Fruit fly (Drosophila melanogaster) whole organism, pupa: ENCODE measurements around the gene Ten-a.

ENCODE experiments used
- CG10348 ChIP-seq: fragments of 200-800 bp; sonication (Bioruptor generic); IDR thresholded peaks from 2 replicates; pipeline ENCODE4 v1.3.6; 2022; ENCODE audit warnings: missing biosample characterization, missing genetic modification characterization
- CG12605 ChIP-seq: fragments of 200-800 bp; sonication (Bioruptor generic); IDR thresholded peaks from 2 replicates; pipeline ENCODE4 v1.3.6; 2022; ENCODE audit warnings: missing biosample characterization, missing genetic modification characterization
- CG13204 ChIP-seq: fragments of 200-800 bp; sonication (Bioruptor generic); optimal IDR thresholded peaks from 2 replicates; lab custom pipeline; 2018; ENCODE audit warnings: missing biosample characterization, mild to moderate bottlenecking, missing genetic modification characterization, moderate library complexity
- CG14655 ChIP-seq: fragments of 200-800 bp; sonication (Bioruptor generic); optimal IDR thresholded peaks from 3 replicates; lab custom pipeline; 2017; ENCODE audit warnings: mild to moderate bottlenecking, missing biosample characterization, missing genetic modification reagents, missing genetic modification characterization
- CG15710 ChIP-seq: fragments of 200-800 bp; sonication (Bioruptor generic); optimal IDR thresholded peaks from 2 replicates; lab custom pipeline; 2018; ENCODE audit warnings: missing biosample characterization, mild to moderate bottlenecking, missing genetic modification characterization, moderate library complexity
- CG17806 ChIP-seq: fragments of 200-800 bp; sonication (Bioruptor generic); optimal IDR thresholded peaks from 2 replicates; lab custom pipeline; 2018; ENCODE audit warnings: missing biosample characterization, mild to moderate bottlenecking, missing genetic modification characterization, moderate library complexity
- CG32121 ChIP-seq: fragments of 200-800 bp; sonication (Bioruptor generic); IDR thresholded peaks from 2 replicates; pipeline ENCODE4 v1.3.6; 2022; ENCODE audit warnings: missing biosample characterization, missing genetic modification characterization
- CG34367 ChIP-seq: fragments of 200-800 bp; sonication (Bioruptor generic); optimal IDR thresholded peaks from 2 replicates; lab custom pipeline; 2018; ENCODE audit warnings: missing biosample characterization, mild to moderate bottlenecking, missing genetic modification characterization
- CG4496 ChIP-seq: fragments of 200-800 bp; sonication (Bioruptor generic); IDR thresholded peaks from 3 replicates; pipeline ENCODE4 v1.3.6; 2022; ENCODE audit warnings: missing biosample characterization, missing genetic modification characterization
- CG8159 ChIP-seq: fragments of 200-800 bp; sonication (Bioruptor generic); optimal IDR thresholded peaks from 3 replicates; lab custom pipeline; 2018; ENCODE audit warnings: missing biosample characterization, mild to moderate bottlenecking, missing genetic modification characterization, moderate library complexity
- CG8301 ChIP-seq: fragments of 200-800 bp; sonication (Bioruptor generic); optimal IDR thresholded peaks from 2 replicates; lab custom pipeline; 2018; ENCODE audit warnings: missing biosample characterization, mild to moderate bottlenecking, missing genetic modification characterization
- CG9948 ChIP-seq: fragments of 200-800 bp; sonication (Bioruptor generic); optimal IDR thresholded peaks from 2 replicates; lab custom pipeline; 2018; ENCODE audit warnings: missing biosample characterization, mild to moderate bottlenecking, missing genetic modification characterization, moderate library complexity
- D1 ChIP-seq: fragments of 200-800 bp; sonication (Bioruptor generic); optimal IDR thresholded peaks from 2 replicates; lab custom pipeline; 2018; ENCODE audit warnings: missing biosample characterization, mild to moderate bottlenecking, missing genetic modification characterization, moderate library complexity
- EcR ChIP-seq: fragments of 200-800 bp; sonication (Bioruptor generic); optimal IDR thresholded peaks from 3 replicates; lab custom pipeline; 2019; ENCODE audit warnings: missing biosample characterization, missing genetic modification characterization, mild to moderate bottlenecking, moderate library complexity, missing genetic modification reagents
- Ets98B ChIP-seq: fragments of 200-800 bp; sonication (Bioruptor generic); IDR thresholded peaks from 2 replicates; pipeline ENCODE4 v1.3.6; 2022; ENCODE audit warnings: missing biosample characterization, missing genetic modification characterization
- Pif1A ChIP-seq: fragments of 200-800 bp; sonication (Bioruptor generic); optimal IDR thresholded peaks from 3 replicates; lab custom pipeline; 2016; ENCODE audit warnings: missing biosample characterization, missing genetic modification characterization
- Pif1B ChIP-seq: fragments of 200-800 bp; sonication (Bioruptor generic); optimal IDR thresholded peaks from 3 replicates; lab custom pipeline; 2016; ENCODE audit warnings: missing biosample characterization, missing genetic modification characterization
- Snoo ChIP-seq: fragments of 200-800 bp; sonication (Bioruptor generic); optimal IDR thresholded peaks from 3 replicates; lab custom pipeline; 2017; ENCODE audit warnings: missing biosample characterization, mild to moderate bottlenecking, missing genetic modification characterization, inconsistent platforms
- fd96Ca ChIP-seq: fragments of 200-800 bp; sonication (Bioruptor generic); IDR thresholded peaks from 3 replicates; pipeline ENCODE4 v1.3.6; 2022; ENCODE audit warnings: missing biosample characterization, missing genetic modification characterization
- gl ChIP-seq: fragments of 200-800 bp; sonication (Bioruptor generic); optimal IDR thresholded peaks from 2 replicates; lab custom pipeline; 2018; ENCODE audit warnings: missing biosample characterization, mild to moderate bottlenecking, missing genetic modification characterization
- rn ChIP-seq: fragments of 200-800 bp; sonication (Bioruptor generic); IDR thresholded peaks from 2 replicates; pipeline ENCODE4 v1.3.6; 2022; ENCODE audit warnings: missing biosample characterization, missing genetic modification characterization

Ten-a gene

DNA sequence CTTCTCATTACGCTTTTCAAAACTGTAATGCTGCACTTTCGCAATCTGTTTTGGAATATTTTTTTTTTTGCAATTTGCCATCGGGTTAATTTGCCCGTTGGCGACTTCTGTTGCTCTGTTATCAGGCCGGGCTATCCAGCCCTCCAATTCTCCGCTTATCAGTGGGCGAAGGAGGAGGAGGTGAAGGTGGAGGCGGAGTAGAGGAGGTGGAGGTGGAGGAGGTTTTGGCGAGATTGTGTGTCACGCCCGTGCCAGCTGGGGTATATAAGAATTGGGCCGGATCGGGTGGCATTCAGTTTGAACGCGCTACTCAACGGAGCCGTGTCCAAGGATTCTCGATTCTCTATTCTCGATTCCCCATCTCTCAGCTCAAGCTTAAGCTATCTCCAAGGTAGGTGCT lies 29.4 kb upstream of the Ten-a start:
- TF ChIP-seq CG9948 (tag; lab: Kevin White, UChicago), result no peak
- no peak for TF ChIP-seq EcR
- TF ChIP-seq gl (tag; lab: Kevin White, UChicago), result no peak
- TF ChIP-seq CG14655, result no peak
- TF ChIP-seq CG17806 (tag; lab: Kevin White, UChicago), result no peak
- TF ChIP-seq Pif1A, result no peak
- TF ChIP-seq CG32121 (GFP tag; lab: Robert Waterston, UW), result no peak
- TF ChIP-seq CG12605 (GFP tag; lab: Robert Waterston, UW), result no peak
- TF ChIP-seq rn (GFP tag; lab: Robert Waterston, UW), result no peak
- TF ChIP-seq CG10348, result no peak
- TF ChIP-seq, all 21 proteins: peak for 0

DNA sequence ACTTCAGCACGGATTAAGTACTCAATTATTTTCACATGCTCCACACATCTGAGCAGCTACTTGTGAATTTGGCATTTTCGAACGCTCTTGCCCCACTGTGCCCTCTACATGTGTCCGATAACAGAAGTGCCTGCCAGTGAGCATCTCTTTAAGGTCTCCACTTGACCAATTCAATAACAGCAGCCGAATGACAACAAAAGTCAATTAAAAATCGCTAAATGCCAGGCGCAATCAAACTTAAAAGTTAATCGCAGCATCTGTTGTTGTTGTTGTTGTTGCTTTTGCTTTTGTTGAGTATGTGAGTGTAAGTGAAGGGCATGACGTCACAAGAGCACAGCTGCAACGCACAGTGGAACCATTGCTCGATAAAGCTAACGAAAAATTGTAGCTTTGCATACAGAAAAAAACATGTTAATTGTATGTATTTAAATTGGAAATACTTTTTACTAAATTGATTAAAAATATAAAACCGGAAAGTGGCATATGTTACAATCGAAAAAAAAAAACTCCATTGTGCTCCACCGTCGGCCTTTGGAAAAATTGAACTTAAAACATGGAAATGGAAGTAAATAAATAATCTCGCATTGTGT lies 28.6 kb upstream of the Ten-a start:
- TF ChIP-seq D1 (tag; lab: Kevin White, UChicago) (no peak), fd96Ca (GFP tag; lab: Robert Waterston, UW) (no peak), CG8159 (tag; lab: Kevin White, UChicago) (peak; percentile 64), CG12605 (GFP tag; lab: Robert Waterston, UW) (peak; percentile 52; the same call in 1 of the 2 replicates), CG32121 (GFP tag; lab: Robert Waterston, UW) (peak; percentile 48), rn (GFP tag; lab: Robert Waterston, UW) (no peak), Snoo (tag; lab: Kevin White, UChicago) (peak; percentile 65), CG34367 (tag; lab: Kevin White, UChicago) (peak; percentile 37), CG8301 (tag; lab: Kevin White, UChicago) (peak; percentile 20), CG14655 (no peak), Ets98B (GFP tag; lab: Robert Waterston, UW) (peak; percentile 63), gl (tag; lab: Kevin White, UChicago) (peak; percentile 35), CG15710 (tag; lab: Kevin White, UChicago) (peak; percentile 45), EcR (peak; percentile 69), CG17806 (tag; lab: Kevin White, UChicago) (peak; percentile 55), CG13204 (GFP tag; lab: Kevin White, UChicago) (no peak), Pif1A (peak; percentile 70), Pif1B (GFP tag; lab: Kevin White, UChicago) (peak; percentile 77), CG9948 (tag; lab: Kevin White, UChicago) (peak; percentile 28), CG10348 (no peak), CG4496 (GFP tag; lab: Robert Waterston, UW) (0 out of 3 replicates have a peak, but pooled peaks have one; percentile 30)

DNA sequence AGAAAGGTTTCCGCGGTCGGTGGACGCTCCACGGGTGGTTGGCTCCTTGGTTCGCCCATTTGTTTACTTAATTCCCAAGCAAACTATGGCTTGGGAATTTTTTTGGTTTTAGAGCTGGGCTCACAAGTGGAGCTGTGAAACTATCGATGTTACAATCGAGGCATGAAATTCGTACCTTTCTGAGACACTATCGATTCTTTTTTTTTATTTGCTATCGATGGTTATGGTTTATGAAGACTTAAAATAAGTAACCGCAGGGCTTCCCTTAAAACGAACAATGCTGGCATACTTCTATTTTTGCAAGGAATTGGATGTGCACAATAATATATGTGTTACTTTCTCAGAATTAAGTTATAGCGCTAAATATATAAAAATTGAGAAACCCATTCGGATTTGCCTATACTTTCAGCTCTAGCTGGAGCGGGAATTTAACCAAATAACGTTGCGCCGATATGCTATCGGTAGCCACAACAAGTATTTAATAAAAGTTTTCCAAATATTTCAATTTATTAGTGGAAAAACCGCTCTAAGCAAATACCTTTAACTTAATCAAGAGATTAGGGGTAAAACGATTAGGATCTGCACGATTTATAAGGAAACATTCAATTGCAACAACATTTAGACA lies 25.6 kb upstream of the Ten-a start, which contains the start of gene Chrac-16:
TSS of gene Chrac-16 (minus strand) at position 147 of the 625 bp plus-strand sequence.
- TF ChIP-seq CG32121 (GFP tag; lab: Robert Waterston, UW) (no peak), fd96Ca (GFP tag; lab: Robert Waterston, UW) (no peak), D1 (tag; lab: Kevin White, UChicago) (no peak), Pif1A (no peak), CG17806 (tag; lab: Kevin White, UChicago) (no peak), CG9948 (tag; lab: Kevin White, UChicago) (no peak), CG4496 (GFP tag; lab: Robert Waterston, UW) (no peak), gl (tag; lab: Kevin White, UChicago) (no peak), CG13204 (GFP tag; lab: Kevin White, UChicago) (no peak), Ets98B (GFP tag; lab: Robert Waterston, UW) (no peak), CG10348 (no peak), rn (GFP tag; lab: Robert Waterston, UW) (no peak), CG14655 (no peak), EcR (no peak), CG8159 (tag; lab: Kevin White, UChicago) (no peak)

DNA sequence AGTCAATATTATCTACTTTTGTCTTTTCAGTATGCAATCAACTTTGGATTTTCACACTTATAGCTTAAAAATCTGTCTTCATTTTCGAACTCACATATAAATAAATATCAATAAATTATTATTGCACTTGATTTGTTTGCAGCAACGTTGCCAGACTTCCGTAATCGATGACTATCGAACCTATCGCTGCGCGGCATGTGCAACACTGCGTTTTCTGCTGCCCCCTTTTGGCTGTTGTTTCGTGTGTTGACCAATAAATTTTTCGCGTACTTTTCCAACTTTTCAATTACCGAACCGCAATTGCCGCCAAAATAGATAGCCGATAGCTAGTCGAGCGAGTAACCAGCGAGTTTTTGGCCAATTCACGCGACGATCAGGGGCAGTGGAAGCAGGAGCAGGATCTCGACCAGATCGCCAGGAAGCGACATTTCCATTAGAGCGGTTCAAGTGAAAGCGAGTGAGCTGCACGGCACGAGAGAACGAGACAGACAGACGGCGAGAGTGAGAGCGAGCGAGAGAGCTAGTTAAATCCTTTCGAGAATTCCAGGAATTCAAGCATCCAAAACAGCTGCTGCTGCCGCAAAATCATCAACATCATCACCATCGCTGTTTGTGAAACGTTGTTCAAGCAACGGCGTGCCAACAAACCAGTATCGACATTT lies 24.9 kb upstream of the Ten-a start, which contains the start of gene Lsm12a:
TSS of gene Lsm12a (plus strand) at position 201 of the 662 bp plus-strand sequence.
- TF ChIP-seq CG14655, result no peak
- no peak for TF ChIP-seq CG10348
- TF ChIP-seq D1 (tag; lab: Kevin White, UChicago), result no peak
- no peak for TF ChIP-seq CG32121 (GFP tag; lab: Robert Waterston, UW)
- TF ChIP-seq CG4496 (GFP tag; lab: Robert Waterston, UW), result no peak
- no peak for TF ChIP-seq gl (tag; lab: Kevin White, UChicago)
- no peak for TF ChIP-seq Pif1B (GFP tag; lab: Kevin White, UChicago)
- no peak for TF ChIP-seq CG12605 (GFP tag; lab: Robert Waterston, UW)
- no peak for TF ChIP-seq fd96Ca (GFP tag; lab: Robert Waterston, UW)
- no peak for TF ChIP-seq CG8301 (tag; lab: Kevin White, UChicago)
- no peak for TF ChIP-seq CG15710 (tag; lab: Kevin White, UChicago)
- no peak for TF ChIP-seq Pif1A
- TF ChIP-seq Ets98B (GFP tag; lab: Robert Waterston, UW), result no peak
- no peak for TF ChIP-seq rn (GFP tag; lab: Robert Waterston, UW)
- no peak for TF ChIP-seq CG17806 (tag; lab: Kevin White, UChicago)
- no peak for TF ChIP-seq EcR
- TF ChIP-seq CG13204 (GFP tag; lab: Kevin White, UChicago), result no peak
- no peak for TF ChIP-seq Snoo (tag; lab: Kevin White, UChicago)
- TF ChIP-seq CG9948 (tag; lab: Kevin White, UChicago), result no peak
- no peak for TF ChIP-seq CG34367 (tag; lab: Kevin White, UChicago)

DNA sequence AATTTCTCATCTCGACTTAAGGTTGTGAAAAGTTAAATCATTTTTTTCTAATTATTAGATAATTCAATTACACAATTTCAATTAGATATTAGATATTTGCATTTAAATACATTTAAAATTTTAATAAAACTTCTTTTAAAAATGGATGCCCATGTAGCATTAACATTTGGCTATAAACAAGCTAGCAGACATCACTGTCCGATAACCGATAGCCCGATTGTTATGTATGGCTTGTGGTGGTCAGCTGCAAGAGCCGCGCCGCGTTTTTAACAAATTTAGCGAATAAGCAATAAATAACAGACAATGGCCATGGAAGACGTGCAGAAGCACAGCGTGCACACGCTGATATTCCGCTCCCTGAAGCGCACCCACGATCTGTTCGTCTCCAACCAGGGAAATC lies 22.6 kb upstream of the Ten-a start, which contains the start of gene Tango4:
TSS of gene Tango4 (plus strand) at position 212 of the 400 bp plus-strand sequence.
- TF ChIP-seq D1 (tag; lab: Kevin White, UChicago), result no peak
- no peak for TF ChIP-seq CG12605 (GFP tag; lab: Robert Waterston, UW)
- no peak for TF ChIP-seq CG10348
- no peak for TF ChIP-seq CG4496 (GFP tag; lab: Robert Waterston, UW)
